Fruit fly (Drosophila melanogaster) whole organism, embryonic: ENCODE measurements around the gene CG13605.

Source experiments
- Abd-B ChIP-seq: fragments of 200-800 bp; sonication (Bioruptor generic); optimal IDR thresholded peaks from 2 replicates; lab custom pipeline; 2018; ENCODE audit warnings: missing biosample characterization, mild to moderate bottlenecking, missing genetic modification characterization, moderate library complexity
- Ada2b ChIP-seq: fragments of 200-800 bp; sonication (Bioruptor generic); IDR thresholded peaks from 2 replicates; pipeline ENCODE4 v1.3.6; 2022; ENCODE audit warnings: missing biosample characterization, missing genetic modification characterization
- Bgb ChIP-seq: fragments of 200-800 bp; sonication (Bioruptor generic); IDR thresholded peaks from 2 replicates; pipeline ENCODE4 v1.3.6; 2022; ENCODE audit warnings: missing biosample characterization, missing genetic modification characterization; ENCODE audit not compliant: partially characterized antibody
- CG12236 ChIP-seq: fragments of 200-800 bp; sonication (Bioruptor generic); optimal IDR thresholded peaks from 2 replicates; lab custom pipeline; 2016; ENCODE audit warnings: missing biosample characterization, missing genetic modification characterization
- CG12659 ChIP-seq: fragments of 200-800 bp; sonication (Bioruptor generic); optimal IDR thresholded peaks from 3 replicates; lab custom pipeline; 2017; ENCODE audit warnings: mild to moderate bottlenecking, missing biosample characterization, missing genetic modification reagents, missing genetic modification characterization
- CG13287 ChIP-seq: fragments of 200-800 bp; sonication (Bioruptor generic); IDR thresholded peaks from 2 replicates; pipeline ENCODE4 v1.3.6; 2022; ENCODE audit warnings: missing biosample characterization, missing genetic modification characterization; ENCODE audit not compliant: partially characterized antibody
- CG13894 ChIP-seq: fragments of 200-800 bp; sonication (Bioruptor generic); optimal IDR thresholded peaks from 3 replicates; lab custom pipeline; 2018; ENCODE audit warnings: missing biosample characterization, mild to moderate bottlenecking, missing genetic modification characterization, moderate library complexity
- CG14014 ChIP-seq: fragments of 200-800 bp; sonication (Bioruptor generic); IDR thresholded peaks from 2 replicates; pipeline ENCODE4 v1.3.6; 2022; ENCODE audit warnings: missing biosample characterization, missing genetic modification characterization
- CG17359 ChIP-seq: fragments of 200-800 bp; sonication (Bioruptor generic); optimal IDR thresholded peaks from 3 replicates; lab custom pipeline; 2018; ENCODE audit warnings: missing biosample characterization, mild to moderate bottlenecking, missing genetic modification characterization, moderate library complexity
- CG18619 ChIP-seq: fragments of 200-800 bp; sonication (Bioruptor generic); optimal IDR thresholded peaks from 3 replicates; lab custom pipeline; 2017; ENCODE audit warnings: missing biosample characterization, mild to moderate bottlenecking, missing genetic modification characterization
- CG18764 ChIP-seq: fragments of 200-800 bp; sonication (Bioruptor generic); optimal IDR thresholded peaks from 3 replicates; lab custom pipeline; 2016; ENCODE audit warnings: missing biosample characterization, missing genetic modification characterization
- CG30020 ChIP-seq: fragments of 200-800 bp; optimal IDR thresholded peaks from 2 replicates; lab custom pipeline; 2019; ENCODE audit warnings: missing biosample characterization, mild to moderate bottlenecking, missing genetic modification characterization, moderate library complexity
- CG32767 ChIP-seq: fragments of 200-800 bp; sonication (Bioruptor generic); IDR thresholded peaks from 2 replicates; pipeline ENCODE4 v1.3.6; 2022; ENCODE audit warnings: missing biosample characterization, missing genetic modification characterization
- CG3995 ChIP-seq: fragments of 200-800 bp; sonication (Bioruptor generic); optimal IDR thresholded peaks from 3 replicates; lab custom pipeline; 2016; ENCODE audit warnings: missing biosample characterization, missing genetic modification characterization
- CG4617 ChIP-seq: fragments of 200-800 bp; sonication (Bioruptor generic); optimal IDR thresholded peaks from 3 replicates; lab custom pipeline; 2016; ENCODE audit warnings: missing biosample characterization, missing genetic modification characterization, borderline replicate concordance
- CG5245 ChIP-seq: fragments of 200-800 bp; sonication (Bioruptor generic); optimal IDR thresholded peaks from 3 replicates; lab custom pipeline; 2016; ENCODE audit warnings: missing biosample characterization, missing genetic modification characterization
- CG6689 ChIP-seq: fragments of 200-800 bp; sonication (Bioruptor generic); IDR thresholded peaks from 2 replicates; pipeline ENCODE4 v1.3.6; 2022; ENCODE audit warnings: missing biosample characterization, missing genetic modification characterization
- CG7839 ChIP-seq: fragments of 200-800 bp; sonication (Bioruptor generic); optimal IDR thresholded peaks from 3 replicates; lab custom pipeline; 2018; ENCODE audit warnings: missing biosample characterization, mild to moderate bottlenecking, missing genetic modification characterization, moderate library complexity
- CG8388 ChIP-seq: fragments of 200-800 bp; sonication (Bioruptor generic); optimal IDR thresholded peaks from 2 replicates; lab custom pipeline; 2019; ENCODE audit warnings: missing biosample characterization, mild to moderate bottlenecking, missing genetic modification characterization, moderate library complexity
- CG8765 ChIP-seq: fragments of 200-800 bp; sonication (Bioruptor generic); IDR thresholded peaks from 2 replicates; pipeline ENCODE4 v1.3.6; 2022; ENCODE audit warnings: missing biosample characterization, missing genetic modification characterization
- ERR ChIP-seq: fragments of 200-800 bp; sonication (Bioruptor generic); optimal IDR thresholded peaks from 2 replicates; lab custom pipeline; 2016; ENCODE audit warnings: missing biosample characterization, missing genetic modification characterization
- Fer2 ChIP-seq: fragments of 200-800 bp; sonication (Bioruptor generic); optimal IDR thresholded peaks from 2 replicates; lab custom pipeline; 2018; ENCODE audit warnings: missing biosample characterization, mild to moderate bottlenecking, missing genetic modification characterization, moderate library complexity
- Hmr ChIP-seq: fragments of 200-800 bp; sonication (Bioruptor generic); optimal IDR thresholded peaks from 3 replicates; lab custom pipeline; 2017; ENCODE audit warnings: mild to moderate bottlenecking, missing biosample characterization, missing genetic modification reagents, missing genetic modification characterization
- Hmx ChIP-seq: fragments of 200-800 bp; sonication (Bioruptor generic); optimal IDR thresholded peaks from 2 replicates; lab custom pipeline; 2016; ENCODE audit warnings: missing biosample characterization, missing genetic modification characterization
- Meics ChIP-seq: fragments of 200-800 bp; sonication (Bioruptor generic); optimal IDR thresholded peaks from 2 replicates; lab custom pipeline; 2017; ENCODE audit warnings: missing biosample characterization, mild to moderate bottlenecking, missing genetic modification characterization
- NfI ChIP-seq: fragments of 200-800 bp; sonication (Bioruptor generic); optimal IDR thresholded peaks from 3 replicates; lab custom pipeline; 2018; ENCODE audit warnings: missing biosample characterization, mild to moderate bottlenecking, missing genetic modification characterization, moderate library complexity
- Pdp1 ChIP-seq, 2 experiments: fragments of 200-800 bp; sonication (Bioruptor generic); optimal IDR thresholded peaks; 3 replicates each; lab custom pipeline; 2016; ENCODE audit warnings: missing biosample characterization in 2 of 2, missing genetic modification characterization in 2 of 2, mild to moderate bottlenecking in 1 of 2, moderate library complexity in 1 of 2
- Ravus ChIP-seq: fragments of 200-800 bp; sonication (Bioruptor generic); IDR thresholded peaks from 2 replicates; pipeline ENCODE4 v1.3.6; 2022; ENCODE audit warnings: missing biosample characterization, missing genetic modification characterization
- Scr ChIP-seq: fragments of 200-800 bp; sonication (Bioruptor generic); IDR thresholded peaks from 2 replicates; pipeline ENCODE4 v1.3.6; 2022; ENCODE audit warnings: missing biosample characterization, missing genetic modification characterization; ENCODE audit not compliant: partially characterized antibody
- Sry-β ChIP-seq: fragments of 200-800 bp; sonication (Bioruptor generic); optimal IDR thresholded peaks from 2 replicates; lab custom pipeline; 2018; ENCODE audit warnings: missing biosample characterization, mild to moderate bottlenecking, missing genetic modification characterization, moderate library complexity
- Stat92E ChIP-seq, 3 experiments: fragments of >200 bp in 2 of 3; fragments of 200-800 bp in 1 of 3; sonication (Bioruptor generic) in 1 of 3; optimal IDR thresholded peaks; 2 replicates each; lab custom pipeline; 2017 to 2019; ENCODE audit warnings: missing biosample characterization in 3 of 3, missing genetic modification characterization in 3 of 3, mild to moderate bottlenecking in 1 of 3, moderate library complexity in 1 of 3
- TFAM ChIP-seq: fragments of 200-800 bp; sonication (Bioruptor generic); optimal IDR thresholded peaks from 2 replicates; lab custom pipeline; 2017; ENCODE audit warnings: missing biosample characterization, missing genetic modification characterization, inconsistent platforms
- Xrp1 ChIP-seq: fragments of 200-800 bp; sonication (Bioruptor generic); IDR thresholded peaks from 2 replicates; pipeline ENCODE4 v1.3.6; 2022; ENCODE audit warnings: missing biosample characterization, missing genetic modification characterization
- ara ChIP-seq: fragments of 200-800 bp; sonication (Bioruptor generic); IDR thresholded peaks from 2 replicates; pipeline ENCODE4 v1.3.6; 2022; ENCODE audit warnings: missing biosample characterization, missing genetic modification characterization
- da ChIP-seq: fragments of 200-800 bp; sonication (Bioruptor generic); optimal IDR thresholded peaks from 2 replicates; lab custom pipeline; 2016; ENCODE audit warnings: missing biosample characterization, missing genetic modification characterization
- dmrt11E ChIP-seq: fragments of 200-800 bp; sonication (Bioruptor generic); optimal IDR thresholded peaks from 3 replicates; lab custom pipeline; 2018; ENCODE audit warnings: missing biosample characterization, mild to moderate bottlenecking, missing genetic modification characterization, moderate library complexity
- emc ChIP-seq: fragments of 200-800 bp; sonication (Bioruptor generic); optimal IDR thresholded peaks from 2 replicates; lab custom pipeline; 2016; ENCODE audit warnings: missing biosample characterization, missing genetic modification characterization
- fd102C ChIP-seq: fragments of 200-800 bp; sonication (Bioruptor generic); optimal IDR thresholded peaks from 2 replicates; lab custom pipeline; 2018; ENCODE audit warnings: missing biosample characterization, mild to moderate bottlenecking, missing genetic modification characterization, moderate library complexity
- ftz-f1 ChIP-seq: fragments of 200-800 bp; sonication (Bioruptor generic); optimal IDR thresholded peaks from 2 replicates; lab custom pipeline; 2016; ENCODE audit warnings: missing biosample characterization, missing genetic modification characterization
- gsb ChIP-seq: fragments of 200-800 bp; sonication (Bioruptor generic); IDR thresholded peaks from 2 replicates; pipeline ENCODE4 v1.3.6; 2022; ENCODE audit warnings: missing biosample characterization, missing genetic modification characterization
- ham ChIP-seq: fragments of 200-800 bp; sonication (Bioruptor generic); IDR thresholded peaks from 2 replicates; pipeline ENCODE4 v1.3.6; 2022; ENCODE audit warnings: missing biosample characterization, missing genetic modification characterization
- nmo ChIP-seq: fragments of 200-800 bp; sonication (Bioruptor generic); optimal IDR thresholded peaks from 2 replicates; lab custom pipeline; 2018; ENCODE audit warnings: missing biosample characterization, mild to moderate bottlenecking, missing genetic modification characterization, moderate library complexity
- odd ChIP-seq: fragments of 200-800 bp; sonication (Bioruptor generic); optimal IDR thresholded peaks from 2 replicates; lab custom pipeline; 2017; ENCODE audit warnings: missing biosample characterization, mild to moderate bottlenecking, missing genetic modification characterization
- onecut ChIP-seq: fragments of 200-800 bp; sonication (Bioruptor generic); IDR thresholded peaks from 2 replicates; pipeline ENCODE4 v1.3.6; 2022; ENCODE audit warnings: missing biosample characterization, missing genetic modification characterization
- org-1 ChIP-seq: fragments of 200-800 bp; sonication (Bioruptor generic); optimal IDR thresholded peaks from 2 replicates; lab custom pipeline; 2017; ENCODE audit warnings: missing biosample characterization, missing genetic modification characterization
- row ChIP-seq: fragments of 200-800 bp; sonication (Bioruptor generic); IDR thresholded peaks from 3 replicates; pipeline ENCODE4 v1.3.6; 2022; ENCODE audit warnings: missing biosample characterization, missing genetic modification characterization
- ssp ChIP-seq: fragments of 200-800 bp; sonication (Bioruptor generic); IDR thresholded peaks from 2 replicates; pipeline ENCODE4 v1.3.6; 2022; ENCODE audit warnings: missing biosample characterization, missing genetic modification characterization
- wor ChIP-seq: fragments of 200-800 bp; sonication (Bioruptor generic); IDR thresholded peaks from 2 replicates; pipeline ENCODE4 v1.3.6; 2022; ENCODE audit warnings: missing biosample characterization, missing genetic modification characterization
- yki ChIP-seq: fragments of >200 bp; optimal IDR thresholded peaks from 3 replicates; lab custom pipeline; 2018

The CG13605 gene

DNA sequence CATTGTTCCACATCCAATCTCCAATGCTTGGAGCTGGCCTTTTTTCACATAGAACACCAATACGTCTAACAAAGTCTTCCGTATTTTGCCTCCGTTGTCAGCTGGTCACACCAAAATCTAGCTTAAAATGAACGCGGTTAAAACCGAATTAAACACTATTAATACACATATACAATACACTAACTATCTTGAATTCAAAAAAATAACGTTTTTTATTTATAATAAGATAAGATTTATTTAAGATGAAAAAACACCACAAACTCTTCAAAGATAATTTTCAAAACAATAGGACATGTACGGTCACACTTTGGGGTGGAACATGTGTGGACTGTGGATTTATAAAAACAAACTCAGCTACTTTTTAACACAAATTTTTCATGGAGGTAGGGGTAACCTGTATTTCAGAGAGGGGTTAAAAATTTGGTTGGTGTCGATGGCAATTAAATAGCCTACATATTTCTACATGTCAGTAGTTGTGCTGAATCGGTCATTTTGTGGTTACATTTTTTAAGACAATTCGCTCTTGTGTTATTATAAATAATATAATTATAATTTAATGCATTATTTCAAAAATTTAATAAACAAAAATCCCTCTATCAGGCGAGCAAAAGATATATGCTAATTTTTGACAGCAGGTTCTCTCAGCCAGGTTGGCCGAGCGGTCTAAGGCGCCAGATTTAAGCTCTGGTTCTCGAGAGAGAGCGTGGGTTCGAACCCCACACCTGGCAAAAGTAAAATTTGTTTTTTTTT lies at the start of gene CG13605 (continued):
- TF ChIP-seq Meics (GFP tag; lab: Kevin White, UChicago) (peak; percentile 93), gsb (peak; percentile 53), Hmr (GFP tag; lab: Kevin White, UChicago) (peak; percentile 84), CG12236 (GFP tag; lab: Kevin White, UChicago) (no peak), CG4617 (peak; percentile 80), CG7839 (tag; lab: Kevin White, UChicago) (peak; percentile 82), CG18619 (GFP tag; lab: Kevin White, UChicago) (peak; percentile 63), CG18764 (GFP tag; lab: Kevin White, UChicago) (peak; percentile 56), CG6689 (GFP tag; lab: Robert Waterston, UW) (peak; percentile 57), org-1 (GFP tag; lab: Kevin White, UChicago) (peak; percentile 58), ERR (GFP tag; lab: Kevin White, UChicago) (no peak), Abd-B (peak; percentile 50), ssp (GFP tag; lab: Robert Waterston, UW) (no peak), Scr (no peak), TFAM (GFP tag; lab: Kevin White, UChicago) (no peak), wor (GFP tag; lab: Robert Waterston, UW) (0 out of 2 replicates have a peak, but pooled peaks have one; percentile 28), ham (GFP tag; lab: Robert Waterston, UW) (no peak), onecut (GFP tag; lab: Robert Waterston, UW) (peak; percentile 51), Ravus (no peak; the same call in 1 of the 2 replicates), Stat92E (GFP tag; optimal IDR thresholded peaks at IDR 0.05; lab: Kevin White, UChicago) (peak in 1 of 3 experiments; percentile 64), odd (GFP tag; lab: Kevin White, UChicago) (peak; percentile 72), Ada2b (GFP tag; lab: Robert Waterston, UW) (peak; percentile 66), ftz-f1 (GFP tag; lab: Kevin White, UChicago) (no peak), CG12659 (GFP tag; lab: Kevin White, UChicago) (peak; percentile 89), Fer2 (tag; lab: Kevin White, UChicago) (peak; percentile 26), fd102C (GFP tag; lab: Kevin White, UChicago) (no peak), CG8388 (GFP tag; lab: Kevin White, UChicago) (peak; percentile 71), da (GFP tag; lab: Kevin White, UChicago) (no peak), CG5245 (GFP tag; lab: Kevin White, UChicago) (peak; percentile 47), CG17359 (peak; percentile 82), CG32767 (GFP tag; lab: Robert Waterston, UW) (no peak), Hmx (GFP tag; lab: Kevin White, UChicago) (peak; percentile 36), Bgb (peak; percentile 52), Pdp1 (GFP tag; optimal IDR thresholded peaks at IDR 0.05; lab: Kevin White, UChicago) (peak; percentile 47 to 48), emc (GFP tag; lab: Kevin White, UChicago) (no peak), nmo (GFP tag; lab: Kevin White, UChicago) (peak; percentile 57), Xrp1 (GFP tag; lab: Robert Waterston, UW) (peak; percentile 76), CG14014 (peak; percentile 79; the same call in 1 of the 2 replicates), dmrt11E (tag; lab: Kevin White, UChicago) (peak; percentile 22), CG30020 (tag; lab: Kevin White, UChicago) (peak; percentile 48), yki (lab: Kevin White, UChicago) (no peak), CG13894 (tag; lab: Kevin White, UChicago) (peak; percentile 80), Sry-β (peak; percentile 60), row (GFP tag; lab: Robert Waterston, UW) (peak; percentile 84), CG3995 (GFP tag; lab: Kevin White, UChicago) (peak; percentile 13), ara (GFP tag; lab: Robert Waterston, UW) (peak; percentile 44; the same call in 1 of the 2 replicates), CG8765 (GFP tag; lab: Robert Waterston, UW) (no peak), CG13287 (GFP tag; lab: Robert Waterston, UW) (no peak), NfI (peak; percentile 79)
